Worm (Caenorhabditis elegans): ENCODE measurements around the gene C16C10.2.
A peak's percentile ranks its signal among the peaks of the same experiment; 100 is the strongest.

C16C10.2 gene

DNA sequence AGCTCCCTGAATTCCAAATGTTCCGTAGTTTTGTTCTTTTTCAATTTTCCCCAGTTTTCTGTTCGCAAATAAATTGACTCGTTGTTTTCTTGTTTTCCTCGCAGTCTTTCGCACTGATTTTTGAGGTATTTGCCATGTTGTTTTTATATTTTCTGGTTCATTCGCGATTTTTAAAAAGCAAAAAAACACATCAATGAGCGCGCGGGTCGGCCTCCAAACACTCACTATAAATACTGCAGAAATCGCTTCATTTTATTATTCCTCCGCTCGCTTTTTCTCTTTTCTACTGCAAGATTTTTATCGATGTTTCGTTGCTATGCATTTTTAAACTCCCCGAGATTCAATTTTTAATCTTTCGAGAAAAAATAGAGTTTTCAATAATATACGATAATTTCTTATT, 25.6 kb downstream of the C16C10.2 start:
- no peak for TF ChIP-seq elt-2 (tag; optimal IDR thresholded peaks at IDR 0.05)
- TF ChIP-seq ama-1 (optimal IDR thresholded peaks at IDR 0.05), result peak; percentile 68

DNA sequence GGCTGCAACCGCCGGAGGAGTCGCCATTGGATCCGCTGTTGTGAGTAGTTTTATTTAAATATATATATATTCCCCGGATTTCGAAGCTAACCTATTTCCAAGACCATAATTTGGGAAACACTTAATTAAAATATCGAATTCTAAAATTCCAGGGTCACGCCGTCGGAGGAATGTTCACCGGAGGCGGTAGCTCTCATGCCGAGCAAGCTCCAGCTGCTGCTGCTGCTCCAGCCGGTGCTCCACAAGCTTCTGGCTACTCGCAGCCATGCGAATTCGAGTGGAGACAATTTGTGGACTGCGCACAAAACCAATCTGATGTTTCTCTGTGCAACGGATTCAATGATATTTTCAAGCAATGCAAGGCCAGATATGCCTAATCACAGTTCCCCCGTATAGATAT, 26.2 kb downstream of the C16C10.2 start:
- TF ChIP-seq nhr-28 (tag; optimal IDR thresholded peaks at IDR 0.05) (no peak), ZK546.5 (tag; optimal IDR thresholded peaks at IDR 0.05) (no peak), elt-1 (tag; optimal IDR thresholded peaks at IDR 0.05) (no peak), ceh-16 (tag; optimal IDR thresholded peaks at IDR 0.05) (no peak), ztf-4 (tag; optimal IDR thresholded peaks at IDR 0.05) (no peak), mdl-1 (tag; optimal IDR thresholded peaks at IDR 0.05) (no peak), lin-15B (tag; optimal IDR thresholded peaks at IDR 0.05) (no peak), zag-1 (tag; optimal IDR thresholded peaks at IDR 0.05) (no peak), nhr-237 (tag; optimal IDR thresholded peaks at IDR 0.05) (no peak), ceh-28 (tag; optimal IDR thresholded peaks at IDR 0.05) (no peak)

DNA sequence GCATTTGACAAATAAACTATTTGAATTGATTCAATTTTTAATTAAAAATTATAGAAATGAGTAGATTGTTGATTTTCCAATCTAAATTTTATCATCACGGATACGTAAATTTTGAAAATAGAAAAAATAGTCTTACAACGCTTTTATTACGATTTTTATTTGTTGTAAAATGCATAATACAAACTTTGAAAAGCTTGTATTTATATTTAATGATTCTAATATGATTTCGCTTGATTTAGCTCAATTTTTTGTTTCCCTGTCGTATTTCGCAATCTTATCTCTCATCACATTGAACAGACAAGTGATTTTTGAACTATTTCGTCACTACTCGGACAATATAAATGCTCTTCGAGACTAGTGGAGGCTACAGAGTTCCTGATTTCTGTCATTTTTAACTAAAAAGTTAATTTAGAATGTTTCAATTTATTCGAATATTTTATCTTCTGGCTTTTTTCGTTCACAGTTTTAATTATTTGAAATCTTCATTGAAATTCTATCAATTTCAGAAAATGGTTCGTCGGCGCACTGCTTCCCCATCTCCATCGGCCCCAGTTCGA, 26.8 kb downstream of the C16C10.2 start, which contains the start of the genes wht-3 and har-1:
wht-3 (minus strand) TSS at position 51 of the 557 bp plus-strand sequence.
har-1 (plus strand) TSS at position 507 of the 557 bp plus-strand sequence.
- TF ChIP-seq R02D3.7 (tag; optimal IDR thresholded peaks at IDR 0.05), result no peak
- no peak for TF ChIP-seq nhr-76 (tag; optimal IDR thresholded peaks at IDR 0.05)
- TF ChIP-seq elt-2 (tag; optimal IDR thresholded peaks at IDR 0.05), result peak; percentile 27
- TF ChIP-seq sea-2 (GFP tag; optimal IDR thresholded peaks at IDR 0.05), result no peak
- peak; percentile 7 for TF ChIP-seq pha-4 (tag; optimal IDR thresholded peaks at IDR 0.05)
- TF ChIP-seq nhr-28 (tag; optimal IDR thresholded peaks at IDR 0.05), result no peak
- TF ChIP-seq mml-1 (tag; optimal IDR thresholded peaks at IDR 0.05), result no peak
- no peak for TF ChIP-seq nhr-43 (tag; optimal IDR thresholded peaks at IDR 0.05; ENCODE audit: poor library complexity, severe bottlenecking)
- TF ChIP-seq nfya-1 (tag; optimal IDR thresholded peaks at IDR 0.05; ENCODE audit: insufficient read depth), result no peak
- TF ChIP-seq ztf-4 (tag; optimal IDR thresholded peaks at IDR 0.05), result no peak
- TF ChIP-seq skn-1 (tag; optimal IDR thresholded peaks at IDR 0.05), result no peak
- TF ChIP-seq mdl-1 (tag; optimal IDR thresholded peaks at IDR 0.05), result no peak

DNA sequence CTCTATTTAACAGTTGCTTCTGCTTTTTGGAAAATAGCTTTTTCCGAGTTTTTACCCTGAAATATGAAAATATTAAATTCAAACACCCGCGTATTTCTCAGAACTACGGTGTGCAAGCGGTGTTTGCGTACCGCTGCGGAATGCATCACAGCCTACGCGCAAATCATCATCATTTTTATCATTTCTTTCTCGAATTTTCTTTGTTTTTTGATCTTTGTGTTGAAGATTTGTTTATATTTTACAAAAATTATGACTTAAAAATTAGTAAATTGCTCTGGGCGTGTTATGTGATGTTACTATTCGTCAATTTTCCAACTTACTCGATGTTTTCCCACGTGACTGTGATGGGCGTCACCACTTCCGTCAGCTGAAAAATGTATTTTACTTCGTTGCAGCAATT, 27.5 kb downstream of the C16C10.2 start:
- TF ChIP-seq fos-1 (tag; optimal IDR thresholded peaks at IDR 0.05), result no peak
- no peak for TF ChIP-seq egl-5 (tag; optimal IDR thresholded peaks at IDR 0.05)
- TF ChIP-seq zag-1 (tag; optimal IDR thresholded peaks at IDR 0.05), result no peak
- no peak for TF ChIP-seq daf-12 (tag; optimal IDR thresholded peaks at IDR 0.05)
- peak; percentile 93 for TF ChIP-seq nfya-1 (tag; optimal IDR thresholded peaks at IDR 0.05; ENCODE audit: insufficient read depth)
- peak; percentile 56 for TF ChIP-seq lsy-12 (tag; optimal IDR thresholded peaks at IDR 0.05)
- no peak for TF ChIP-seq elt-1 (tag; optimal IDR thresholded peaks at IDR 0.05)
- TF ChIP-seq nhr-11 (tag; optimal IDR thresholded peaks at IDR 0.05), result no peak
- TF ChIP-seq hmg-11 (tag; optimal IDR thresholded peaks at IDR 0.05), result peak; percentile 28
- TF ChIP-seq nhr-23 (tag; optimal IDR thresholded peaks at IDR 0.05), result peak; percentile 64
- peak; percentile 84 for TF ChIP-seq pha-4 (tag; optimal IDR thresholded peaks at IDR 0.05)
- TF ChIP-seq nhr-237 (tag; optimal IDR thresholded peaks at IDR 0.05), result no peak
- TF ChIP-seq nhr-25 (tag; optimal IDR thresholded peaks at IDR 0.05), result peak; percentile 63
- TF ChIP-seq unc-62 (GFP tag; optimal IDR thresholded peaks at IDR 0.05), result no peak
- TF ChIP-seq egl-27 (tag; optimal IDR thresholded peaks at IDR 0.05), result no peak
- no peak for TF ChIP-seq aly-2 (tag; optimal IDR thresholded peaks at IDR 0.05)
- TF ChIP-seq elt-2 (tag; optimal IDR thresholded peaks at IDR 0.05), result peak; percentile 62
- peak; percentile 64 for TF ChIP-seq lin-15B (tag; optimal IDR thresholded peaks at IDR 0.05)
- no peak for TF ChIP-seq mdl-1 (tag; optimal IDR thresholded peaks at IDR 0.05)
- peak; percentile 35 for TF ChIP-seq R02D3.7 (tag; optimal IDR thresholded peaks at IDR 0.05)
- no peak for TF ChIP-seq ZK546.5 (tag; optimal IDR thresholded peaks at IDR 0.05)
- peak; percentile 43 for TF ChIP-seq pqm-1 (tag; optimal IDR thresholded peaks at IDR 0.05)
- TF ChIP-seq ama-1 (optimal IDR thresholded peaks at IDR 0.05), result no peak
- peak; percentile 88 for TF ChIP-seq skn-1 (tag; optimal IDR thresholded peaks at IDR 0.05)
- TF ChIP-seq sea-2 (GFP tag; optimal IDR thresholded peaks at IDR 0.05), result no peak
- TF ChIP-seq ztf-11 (tag; optimal IDR thresholded peaks at IDR 0.05), result no peak
- TF ChIP-seq nhr-76 (tag; optimal IDR thresholded peaks at IDR 0.05), result no peak
- TF ChIP-seq nhr-77 (tag; optimal IDR thresholded peaks at IDR 0.05), result no peak
- peak; percentile 27 for TF ChIP-seq jun-1 (tag; optimal IDR thresholded peaks at IDR 0.05)
- no peak for TF ChIP-seq nhr-67 (tag; optimal IDR thresholded peaks at IDR 0.05)
- TF ChIP-seq ceh-28 (tag; optimal IDR thresholded peaks at IDR 0.05), result no peak
- TF ChIP-seq ceh-16 (tag; optimal IDR thresholded peaks at IDR 0.05), result no peak
- peak; percentile 29 for TF ChIP-seq nhr-43 (tag; optimal IDR thresholded peaks at IDR 0.05; ENCODE audit: poor library complexity, severe bottlenecking)
- no peak for TF ChIP-seq nhr-12 (tag; optimal IDR thresholded peaks at IDR 0.05)
- no peak for TF ChIP-seq nhr-28 (tag; optimal IDR thresholded peaks at IDR 0.05)
- no peak for TF ChIP-seq ceh-9 (tag; optimal IDR thresholded peaks at IDR 0.05)
- no peak for TF ChIP-seq eor-1 (tag; optimal IDR thresholded peaks at IDR 0.05)
- TF ChIP-seq snpc-4 (tag; optimal IDR thresholded peaks at IDR 0.05), result peak; percentile 66
- TF ChIP-seq elt-3 (tag; optimal IDR thresholded peaks at IDR 0.05), result no peak
- TF ChIP-seq lin-39 (tag; optimal IDR thresholded peaks at IDR 0.05), result peak; percentile 63
- no peak for TF ChIP-seq ceh-82 (tag; optimal IDR thresholded peaks at IDR 0.05)
